Fruit fly (Drosophila melanogaster): ENCODE data around the gene CG32694.

- no peak for TF ChIP-seq CG17385 (GFP tag; optimal IDR thresholded peaks at IDR 0.05)
- no peak for TF ChIP-seq Dip3 (GFP tag; optimal IDR thresholded peaks at IDR 0.05)
- no peak for TF ChIP-seq CG6272 (GFP tag; IDR thresholded peaks at IDR 0.05)
- TF ChIP-seq toy (GFP tag; IDR thresholded peaks at IDR 0.05): no peak
- TF ChIP-seq insv (GFP tag; optimal IDR thresholded peaks at IDR 0.05): no peak
- TF ChIP-seq ara (GFP tag; IDR thresholded peaks at IDR 0.05): no peak
- no peak for TF ChIP-seq B-H1 (GFP tag; IDR thresholded peaks at IDR 0.05)
- no peak for TF ChIP-seq Xrp1 (GFP tag; IDR thresholded peaks at IDR 0.05)
Observed at dm6 chrX:10045763-10046162, 56.3 kb downstream of the CG32694 start.
